Fruit fly (Drosophila melanogaster) whole organism, embryonic: ENCODE data around the gene tth.
A peak's percentile ranks its signal among the peaks of the same experiment; 100 is the strongest.

ENCODE experiments used
- CG10267 ChIP-seq: fragments of 200-800 bp; sonication (Bioruptor generic); optimal IDR thresholded peaks from 2 replicates; lab custom pipeline; 2018; ENCODE audit warnings: missing biosample characterization, mild to moderate bottlenecking, missing genetic modification characterization, moderate library complexity
- CG10366 ChIP-seq: fragments of 200-800 bp; sonication (Bioruptor generic); IDR thresholded peaks from 2 replicates; pipeline ENCODE4 v1.3.6; 2022; ENCODE audit warnings: missing biosample characterization, missing genetic modification characterization
- CG11398 ChIP-seq: fragments of 200-800 bp; sonication (Bioruptor generic); optimal IDR thresholded peaks from 2 replicates; lab custom pipeline; 2016; ENCODE audit warnings: missing biosample characterization, missing genetic modification characterization
- CG15601 ChIP-seq: fragments of 200-800 bp; sonication (Bioruptor generic); optimal IDR thresholded peaks from 3 replicates; lab custom pipeline; 2019; ENCODE audit warnings: missing biosample characterization, mild to moderate bottlenecking, missing genetic modification characterization, moderate library complexity
- CG17186 ChIP-seq: fragments of 200-800 bp; sonication (Bioruptor generic); optimal IDR thresholded peaks from 3 replicates; lab custom pipeline; 2017; ENCODE audit warnings: missing biosample characterization, missing genetic modification reagents, missing genetic modification characterization
- CG18011 ChIP-seq: fragments of 200-800 bp; sonication (Bioruptor generic); optimal IDR thresholded peaks from 2 replicates; lab custom pipeline; 2017; ENCODE audit warnings: missing biosample characterization, missing genetic modification characterization, mild to moderate bottlenecking, moderate library complexity, missing genotype
- CG30431 ChIP-seq: fragments of 200-800 bp; sonication (Bioruptor generic); optimal IDR thresholded peaks from 2 replicates; lab custom pipeline; 2017; ENCODE audit warnings: missing biosample characterization, missing genetic modification characterization
- CG3163 ChIP-seq: fragments of 200-800 bp; sonication (Bioruptor generic); optimal IDR thresholded peaks from 3 replicates; lab custom pipeline; 2016; ENCODE audit warnings: missing biosample characterization, missing genetic modification characterization
- CG33557 ChIP-seq: fragments of 200-800 bp; sonication (Bioruptor generic); optimal IDR thresholded peaks from 2 replicates; lab custom pipeline; 2019; ENCODE audit warnings: missing biosample characterization, mild to moderate bottlenecking, missing genetic modification characterization, moderate library complexity
- CG3407 ChIP-seq: fragments of 200-800 bp; sonication (Bioruptor generic); optimal IDR thresholded peaks from 2 replicates; lab custom pipeline; 2018; ENCODE audit warnings: missing biosample characterization, mild to moderate bottlenecking, missing genetic modification characterization
- CG4617 ChIP-seq: fragments of 200-800 bp; sonication (Bioruptor generic); optimal IDR thresholded peaks from 3 replicates; lab custom pipeline; 2016; ENCODE audit warnings: missing biosample characterization, missing genetic modification characterization, borderline replicate concordance
- CG4820 ChIP-seq: fragments of 200-800 bp; sonication (Bioruptor generic); optimal IDR thresholded peaks from 3 replicates; lab custom pipeline; 2016; ENCODE audit warnings: missing biosample characterization, missing genetic modification characterization
- CG6813 ChIP-seq: fragments of 200-800 bp; sonication (Bioruptor generic); optimal IDR thresholded peaks from 2 replicates; lab custom pipeline; 2017; ENCODE audit warnings: missing biosample characterization, missing genetic modification characterization, mild to moderate bottlenecking, moderate library complexity, missing genetic modification reagents
- CG7372 ChIP-seq: fragments of 200-800 bp; sonication (Bioruptor generic); IDR thresholded peaks from 2 replicates; pipeline ENCODE4 v1.3.6; 2022; ENCODE audit warnings: missing biosample characterization, missing genetic modification characterization
- CG7987 ChIP-seq: fragments of 200-800 bp; sonication (Bioruptor generic); optimal IDR thresholded peaks from 2 replicates; lab custom pipeline; 2018; ENCODE audit warnings: missing biosample characterization, mild to moderate bottlenecking, missing genetic modification characterization, moderate library complexity
- CG8089 ChIP-seq: fragments of 200-800 bp; sonication (Bioruptor generic); optimal IDR thresholded peaks from 3 replicates; lab custom pipeline; 2016; ENCODE audit warnings: missing biosample characterization, missing genetic modification characterization
- CG9437 ChIP-seq: fragments of 200-800 bp; sonication (Bioruptor generic); optimal IDR thresholded peaks from 2 replicates; lab custom pipeline; 2018; ENCODE audit warnings: missing biosample characterization, mild to moderate bottlenecking, missing genetic modification characterization
- Dfd ChIP-seq, 2 experiments: fragments of >200 bp; optimal IDR thresholded peaks; 2 replicates each; lab custom pipeline; 2017; ENCODE audit warnings: missing biosample characterization in 2 of 2, missing genetic modification characterization in 2 of 2
- H2.0 ChIP-seq: fragments of 200-800 bp; sonication (Bioruptor generic); IDR thresholded peaks from 2 replicates; pipeline ENCODE4 v1.3.6; 2022; ENCODE audit warnings: missing biosample characterization, missing genetic modification characterization
- Hmr ChIP-seq: fragments of 200-800 bp; sonication (Bioruptor generic); optimal IDR thresholded peaks from 3 replicates; lab custom pipeline; 2017; ENCODE audit warnings: mild to moderate bottlenecking, missing biosample characterization, missing genetic modification reagents, missing genetic modification characterization
- Med ChIP-seq: fragments of 200-800 bp; sonication (Bioruptor generic); peaks from one replicate; lab custom pipeline; 2016; ENCODE audit warnings: missing biosample characterization, missing genetic modification characterization, mild to moderate bottlenecking, inconsistent platforms, moderate library complexity
- Pdp1 ChIP-seq, 2 experiments: fragments of 200-800 bp; sonication (Bioruptor generic); optimal IDR thresholded peaks; 3 replicates each; lab custom pipeline; 2016; ENCODE audit warnings: missing biosample characterization in 2 of 2, missing genetic modification characterization in 2 of 2, mild to moderate bottlenecking in 1 of 2, moderate library complexity in 1 of 2
- Rfx ChIP-seq: fragments of 200-800 bp; sonication (Bioruptor generic); IDR thresholded peaks from 2 replicates; pipeline ENCODE4 v1.3.6; 2022; ENCODE audit warnings: missing biosample characterization, missing genetic modification characterization
- Sry-β ChIP-seq: fragments of 200-800 bp; sonication (Bioruptor generic); optimal IDR thresholded peaks from 2 replicates; lab custom pipeline; 2018; ENCODE audit warnings: missing biosample characterization, mild to moderate bottlenecking, missing genetic modification characterization, moderate library complexity
- Ssrp ChIP-seq: fragments of 200-800 bp; sonication (Bioruptor generic); optimal IDR thresholded peaks from 2 replicates; lab custom pipeline; 2018; ENCODE audit warnings: missing biosample characterization, mild to moderate bottlenecking, missing genetic modification characterization, moderate library complexity
- al ChIP-seq: fragments of 200-800 bp; sonication (Bioruptor generic); IDR thresholded peaks from 2 replicates; pipeline ENCODE4 v1.3.6; 2022; ENCODE audit warnings: missing biosample characterization, missing genetic modification characterization
- bab2 ChIP-seq: fragments of 200-800 bp; sonication (Bioruptor generic); optimal IDR thresholded peaks from 2 replicates; lab custom pipeline; 2016; ENCODE audit warnings: missing biosample characterization, missing genetic modification characterization
- chinmo ChIP-seq: fragments of 200-800 bp; sonication (Bioruptor generic); IDR thresholded peaks from 4 replicates; pipeline ENCODE4 v1.3.6; 2022; ENCODE audit warnings: missing biosample characterization, missing genetic modification characterization; ENCODE audit not compliant: partially characterized antibody
- ci ChIP-seq: fragments of 200-800 bp; sonication (Bioruptor generic); IDR thresholded peaks from 3 replicates; pipeline ENCODE4 v1.3.6; 2022; ENCODE audit warnings: missing biosample characterization, missing genetic modification characterization
- ftz-f1 ChIP-seq: fragments of 200-800 bp; sonication (Bioruptor generic); optimal IDR thresholded peaks from 2 replicates; lab custom pipeline; 2016; ENCODE audit warnings: missing biosample characterization, missing genetic modification characterization
- ken ChIP-seq: fragments of 200-800 bp; sonication (Bioruptor generic); IDR thresholded peaks from 3 replicates; pipeline ENCODE4 v1.3.6; 2022; ENCODE audit warnings: missing biosample characterization, missing genetic modification characterization
- lmd ChIP-seq: fragments of 200-800 bp; sonication (Bioruptor generic); IDR thresholded peaks from 2 replicates; pipeline ENCODE4 v1.3.6; 2022; ENCODE audit warnings: missing biosample characterization, missing genetic modification characterization
- mld ChIP-seq: fragments of 200-800 bp; sonication (Bioruptor generic); IDR thresholded peaks from 3 replicates; pipeline ENCODE4 v1.3.6; 2022; ENCODE audit warnings: missing biosample characterization, missing genetic modification characterization; ENCODE audit not compliant: partially characterized antibody
- pan ChIP-seq, 4 experiments: fragments of >200 bp in 3 of 4; fragments of 200-800 bp in 1 of 4; sonication (Bioruptor generic) in 1 of 4; optimal IDR thresholded peaks in 3 of 4; IDR thresholded peaks in 1 of 4; 2 replicates each; pipeline versions ENCODE4 v1.3.6 to Lab custom; 2017 to 2022; ENCODE audit warnings: missing biosample characterization in 2 of 4, missing genetic modification characterization in 2 of 4, mixed read lengths in 1 of 4
- pzg ChIP-seq: fragments of 200-800 bp; sonication (Bioruptor generic); optimal IDR thresholded peaks from 3 replicates; lab custom pipeline; 2018; ENCODE audit warnings: missing biosample characterization, mild to moderate bottlenecking, missing genetic modification characterization, moderate library complexity
- rib ChIP-seq: fragments of 200-800 bp; sonication (Bioruptor generic); IDR thresholded peaks from 2 replicates; pipeline ENCODE4 v1.3.6; 2022; ENCODE audit warnings: missing biosample characterization, missing genetic modification characterization
- sc ChIP-seq, 3 experiments: fragments of >200 bp in 2 of 3; fragments of 200-800 bp in 1 of 3; sonication (Bioruptor generic) in 1 of 3; optimal IDR thresholded peaks; 2 replicates in 2 of 3; 3 replicates in 1 of 3; lab custom pipeline; 2017; ENCODE audit warnings: mild to moderate bottlenecking in 1 of 3, missing biosample characterization in 1 of 3, missing genetic modification characterization in 1 of 3, missing genetic modification reagents in 1 of 3
- seq ChIP-seq: fragments of 200-800 bp; sonication (Bioruptor generic); IDR thresholded peaks from 2 replicates; pipeline ENCODE4 v1.3.6; 2022; ENCODE audit warnings: missing biosample characterization, missing genetic modification characterization
- tll ChIP-seq, 2 experiments: fragments of 200-800 bp in 1 of 2; fragments of >200 bp in 1 of 2; sonication (Bioruptor generic) in 1 of 2; optimal IDR thresholded peaks; 2 replicates each; lab custom pipeline; 2017 to 2019; ENCODE audit warnings: missing biosample characterization in 2 of 2, missing genetic modification characterization in 2 of 2, mild to moderate bottlenecking in 1 of 2, moderate library complexity in 1 of 2
- zfh2 ChIP-seq: fragments of 200-800 bp; sonication (Bioruptor generic); optimal IDR thresholded peaks from 2 replicates; lab custom pipeline; 2016; ENCODE audit warnings: missing biosample characterization, missing genetic modification characterization

Gene tth

dm6 chrX:13639998-13640691 is 23.8 kb upstream of the tth start (continued):
- TF ChIP-seq CG4820 (GFP tag; lab: Kevin White, UChicago): peak; percentile 98

- TF ChIP-seq Pdp1 (GFP tag; optimal IDR thresholded peaks at IDR 0.05; lab: Kevin White, UChicago) (peak in 1 of 2 experiments; percentile 75), CG7987 (peak; percentile 61), CG9437 (no peak), tll (GFP tag; optimal IDR thresholded peaks at IDR 0.05; lab: Kevin White, UChicago) (no peak), CG30431 (no peak), CG3163 (GFP tag; lab: Kevin White, UChicago) (no peak), CG10366 (GFP tag; lab: Robert Waterston, UW) (no peak), mld (GFP tag; lab: Robert Waterston, UW) (no peak), CG6813 (GFP tag; lab: Kevin White, UChicago) (no peak), al (GFP tag; lab: Robert Waterston, UW) (no peak), zfh2 (GFP tag; lab: Kevin White, UChicago) (no peak), pan (optimal IDR thresholded peaks at IDR 0.05; lab: Kevin White, UChicago) (no peak), pan (GFP tag; optimal IDR thresholded peaks at IDR 0.05 in 1 of 2, IDR thresholded peaks at IDR 0.05 in 1 of 2) (no peak), CG7372 (GFP tag; lab: Robert Waterston, UW) (peak; percentile 80), Rfx (GFP tag; lab: Robert Waterston, UW) (no peak), chinmo (GFP tag; lab: Robert Waterston, UW) (0 out of 4 replicates have a peak, but pooled peaks have one; percentile 55), CG18011 (GFP tag; lab: Kevin White, UChicago) (no peak), ftz-f1 (GFP tag; lab: Kevin White, UChicago) (no peak), CG3407 (GFP tag; lab: Kevin White, UChicago) (no peak), rib (GFP tag; lab: Robert Waterston, UW) (no peak), ci (GFP tag; lab: Robert Waterston, UW) (no peak), Hmr (GFP tag; lab: Kevin White, UChicago) (no peak), bab2 (GFP tag; lab: Kevin White, UChicago) (no peak), CG8089 (GFP tag; lab: Kevin White, UChicago) (no peak), CG10267 (tag; lab: Kevin White, UChicago) (no peak), Dfd (GFP tag; optimal IDR thresholded peaks at IDR 0.05; lab: Kevin White, UChicago) (no peak), seq (GFP tag; lab: Robert Waterston, UW) (no peak), CG17186 (no peak), CG4617 (GFP tag; lab: Kevin White, UChicago) (no peak), ken (GFP tag; lab: Robert Waterston, UW) (no peak), CG11398 (GFP tag; lab: Kevin White, UChicago) (no peak), H2.0 (GFP tag; lab: Robert Waterston, UW) (no peak), lmd (GFP tag; lab: Robert Waterston, UW) (no peak), Sry-β (GFP tag; lab: Kevin White, UChicago) (no peak), Med (GFP tag; lab: Kevin White, UChicago) (peak; percentile 46), Ssrp (tag; lab: Kevin White, UChicago) (no peak), CG33557 (GFP tag; lab: Kevin White, UChicago) (no peak), pzg (GFP tag; lab: Kevin White, UChicago) (no peak), CG15601 (no peak), sc (optimal IDR thresholded peaks at IDR 0.05; lab: Kevin White, UChicago) (no peak), sc (GFP tag; optimal IDR thresholded peaks at IDR 0.05; lab: Kevin White, UChicago) (no peak)
Measured at dm6 chrX:13637588-13637987, 21.2 kb upstream of the tth start.
